Fruit fly (Drosophila melanogaster): ENCODE results near the gene CG31637.

DNA sequence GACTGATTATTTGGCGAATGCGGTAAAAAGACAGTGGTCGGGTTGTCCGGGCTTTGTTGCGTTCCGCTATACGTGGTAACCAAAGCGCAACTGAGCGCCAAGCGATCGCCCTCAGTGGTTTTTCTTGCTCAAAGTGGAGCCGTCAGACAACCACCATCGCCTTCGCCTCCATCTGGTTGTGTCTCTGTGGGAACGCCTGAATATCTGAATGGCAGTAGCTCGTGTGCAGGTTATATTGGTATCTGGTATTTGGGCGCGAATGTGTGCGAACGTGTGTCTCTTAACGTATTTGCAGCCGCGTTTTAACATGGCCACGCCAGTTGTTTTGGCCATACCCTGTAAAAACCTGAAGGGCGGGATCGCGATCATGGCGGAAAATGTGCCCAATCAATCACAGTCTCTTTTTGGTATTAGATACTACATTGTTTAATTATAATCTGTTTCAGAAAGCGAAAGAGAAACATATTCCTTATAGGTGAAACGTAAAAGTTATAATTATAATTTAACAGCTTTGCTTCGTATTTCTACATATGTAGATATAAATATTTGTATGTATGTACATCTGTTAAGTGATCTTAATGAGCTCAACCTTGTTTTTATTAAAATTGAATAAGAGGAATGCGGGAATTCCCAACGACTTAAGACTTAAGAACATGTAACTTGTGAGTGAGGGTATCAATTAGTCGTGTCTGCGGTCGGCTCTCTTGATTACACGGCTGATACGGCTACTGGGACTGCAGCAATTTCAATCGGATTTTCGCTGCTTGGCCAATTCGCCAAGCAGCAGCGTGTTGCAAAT is 26.3 kb upstream of the CG31637 start:
- TF ChIP-seq CTCF (optimal IDR thresholded peaks at IDR 0.05) (no peak), CG8478 (optimal IDR thresholded peaks at IDR 0.05) (no peak)

Data from S2 (cell line).